Worm (Caenorhabditis elegans) whole organism, L2 larva: ENCODE results near the gene T01C8.2.
A peak's percentile ranks its signal among the peaks of the same experiment; 100 is the strongest.

ENCODE experiments used
- C34F6.9 ChIP-seq: fragments of 150-350 bp; optimal IDR thresholded peaks from 2 replicates; lab custom pipeline; 2014; ENCODE audit warnings: missing biosample characterization, missing genetic modification characterization
- F13H6.1 ChIP-seq: sonication (generic microtip); optimal IDR thresholded peaks from 2 replicates; lab custom pipeline; 2016; ENCODE audit warnings: missing genetic modification characterization, missing compliant biosample characterization
- R02D3.7 ChIP-seq: fragments of 150-350 bp; optimal IDR thresholded peaks from 2 replicates; lab custom pipeline; 2014; ENCODE audit warnings: missing biosample characterization, missing genetic modification characterization
- Y55F3AM.14 ChIP-seq: fragments of 200-800 bp; sonication (Bioruptor generic); optimal IDR thresholded peaks from 2 replicates; lab custom pipeline; 2018; ENCODE audit warnings: mild to moderate bottlenecking, missing genetic modification characterization, missing compliant biosample characterization
- ZK546.5 ChIP-seq: sonication (generic microtip); optimal IDR thresholded peaks from 2 replicates; lab custom pipeline; 2017; ENCODE audit warnings: missing biosample characterization, missing genetic modification characterization
- alr-1 ChIP-seq: fragments of 150-350 bp; optimal IDR thresholded peaks from 2 replicates; lab custom pipeline; 2014; ENCODE audit warnings: missing biosample characterization, missing genetic modification characterization
- aly-2 ChIP-seq: fragments of 150-350 bp; optimal IDR thresholded peaks from 2 replicates; lab custom pipeline; 2014; ENCODE audit warnings: missing biosample characterization, missing genetic modification characterization
- ama-1 ChIP-seq: fragments of 150-350 bp; optimal IDR thresholded peaks from 2 replicates; lab custom pipeline; 2018; ENCODE audit warnings: inconsistent platforms
- blmp-1 ChIP-seq: sonication (generic microtip); optimal IDR thresholded peaks from 2 replicates; lab custom pipeline; 2017; ENCODE audit warnings: missing genetic modification characterization, mild to moderate bottlenecking, missing compliant biosample characterization, antibody characterized with exemption, moderate library complexity; ENCODE audit not compliant: insufficient read depth
- ceh-16 ChIP-seq: fragments of 150-350 bp; optimal IDR thresholded peaks from 2 replicates; lab custom pipeline; 2014; ENCODE audit warnings: missing biosample characterization, missing genetic modification characterization
- ceh-82 ChIP-seq: fragments of 150-350 bp; optimal IDR thresholded peaks from 2 replicates; lab custom pipeline; 2014; ENCODE audit warnings: missing biosample characterization, missing genetic modification characterization
- crh-2 ChIP-seq: sonication (generic microtip); optimal IDR thresholded peaks from 2 replicates; lab custom pipeline; 2017; ENCODE audit warnings: missing biosample characterization, missing genetic modification characterization
- dmd-4 ChIP-seq: sonication (generic microtip); optimal IDR thresholded peaks from 2 replicates; lab custom pipeline; 2017; ENCODE audit warnings: missing biosample characterization, missing genetic modification characterization
- egl-27 ChIP-seq: sonication (generic microtip); optimal IDR thresholded peaks from 3 replicates; lab custom pipeline; 2017; ENCODE audit warnings: missing biosample characterization, missing genetic modification reagents, missing genetic modification characterization
- elt-1 ChIP-seq: fragments of 150-350 bp; optimal IDR thresholded peaks from 2 replicates; lab custom pipeline; 2014; ENCODE audit warnings: missing biosample characterization, missing genetic modification characterization
- elt-3 ChIP-seq: sonication (generic microtip); optimal IDR thresholded peaks from 2 replicates; lab custom pipeline; 2017; ENCODE audit warnings: missing biosample characterization, missing genetic modification characterization
- fos-1 ChIP-seq: fragments of 150-350 bp; optimal IDR thresholded peaks from 2 replicates; lab custom pipeline; 2014; ENCODE audit warnings: missing biosample characterization, missing genetic modification characterization
- gmeb-1 ChIP-seq: fragments of 150-350 bp; optimal IDR thresholded peaks from 2 replicates; lab custom pipeline; 2014; ENCODE audit warnings: missing biosample characterization, missing genetic modification characterization
- lin-11 ChIP-seq: fragments of 150-350 bp; sonication (generic microtip); optimal IDR thresholded peaks from 2 replicates; lab custom pipeline; 2014; ENCODE audit warnings: missing biosample characterization, missing genetic modification characterization, inconsistent platforms, mixed read lengths
- lin-13 ChIP-seq: fragments of 150-350 bp; optimal IDR thresholded peaks from 2 replicates; lab custom pipeline; 2014; ENCODE audit warnings: missing biosample characterization, missing genetic modification reagents, missing genetic modification characterization
- lsy-2 ChIP-seq, 2 experiments: fragments of 150-350 bp in 1 of 2; sonication (generic microtip) in 1 of 2; optimal IDR thresholded peaks; 2 replicates each; lab custom pipeline; 2014 to 2017; ENCODE audit warnings: missing biosample characterization in 2 of 2, missing genetic modification characterization in 2 of 2
- mab-5 ChIP-seq: fragments of 150-350 bp; optimal IDR thresholded peaks from 2 replicates; lab custom pipeline; 2014; ENCODE audit warnings: missing biosample characterization, missing genetic modification characterization
- mbf-1 ChIP-seq: sonication (generic microtip); optimal IDR thresholded peaks from 2 replicates; lab custom pipeline; 2017; ENCODE audit warnings: missing biosample characterization, missing genetic modification characterization
- mdl-1 ChIP-seq, 2 experiments: fragments of 150-350 bp in 1 of 2; sonication (generic microtip) in 1 of 2; optimal IDR thresholded peaks; 2 replicates each; lab custom pipeline; 2017; ENCODE audit warnings: missing biosample characterization in 2 of 2, missing genetic modification characterization in 2 of 2
- nhr-10 ChIP-seq: sonication (generic microtip); optimal IDR thresholded peaks from 2 replicates; lab custom pipeline; 2017; ENCODE audit warnings: missing biosample characterization, missing genetic modification characterization
- nhr-11 ChIP-seq: fragments of 150-350 bp; optimal IDR thresholded peaks from 2 replicates; lab custom pipeline; 2014; ENCODE audit warnings: missing biosample characterization, missing genetic modification characterization
- nhr-12 ChIP-seq: fragments of 150-350 bp; optimal IDR thresholded peaks from 2 replicates; lab custom pipeline; 2014; ENCODE audit warnings: missing biosample characterization, missing genetic modification characterization
- nhr-129 ChIP-seq: fragments of 150-350 bp; optimal IDR thresholded peaks from 2 replicates; lab custom pipeline; 2014; ENCODE audit warnings: missing biosample characterization, missing genetic modification characterization
- nhr-21 ChIP-seq: fragments of 150-350 bp; optimal IDR thresholded peaks from 2 replicates; lab custom pipeline; 2014; ENCODE audit warnings: missing biosample characterization, missing genetic modification characterization
- nhr-23 ChIP-seq: fragments of 150-350 bp; optimal IDR thresholded peaks from 2 replicates; lab custom pipeline; 2014; ENCODE audit warnings: missing biosample characterization, missing genetic modification reagents, missing genetic modification characterization
- nhr-237 ChIP-seq: fragments of 150-350 bp; optimal IDR thresholded peaks from 2 replicates; lab custom pipeline; 2014; ENCODE audit warnings: missing biosample characterization, missing genetic modification characterization
- nhr-25 ChIP-seq: fragments of 150-350 bp; sonication (generic microtip); optimal IDR thresholded peaks from 3 replicates; lab custom pipeline; 2014; ENCODE audit warnings: missing biosample characterization, missing genetic modification characterization
- nhr-6 ChIP-seq: fragments of 150-350 bp; optimal IDR thresholded peaks from 2 replicates; lab custom pipeline; 2014; ENCODE audit warnings: missing biosample characterization, missing genetic modification characterization
- nhr-77 ChIP-seq: fragments of 150-350 bp; optimal IDR thresholded peaks from 2 replicates; lab custom pipeline; 2014; ENCODE audit warnings: missing biosample characterization, missing genetic modification characterization
- peb-1 ChIP-seq: fragments of 150-350 bp; optimal IDR thresholded peaks from 2 replicates; lab custom pipeline; 2014; ENCODE audit warnings: missing biosample characterization, missing genetic modification characterization
- sem-4 ChIP-seq: fragments of 150-350 bp; optimal IDR thresholded peaks from 2 replicates; lab custom pipeline; 2014; ENCODE audit warnings: missing biosample characterization, missing genetic modification reagents, missing genetic modification characterization
- skn-1 ChIP-seq: sonication (generic microtip); optimal IDR thresholded peaks from 2 replicates; lab custom pipeline; 2017; ENCODE audit warnings: missing biosample characterization, missing genetic modification characterization
- sma-3 ChIP-seq: sonication (generic microtip); optimal IDR thresholded peaks from 2 replicates; lab custom pipeline; 2016; ENCODE audit warnings: missing genetic modification reagents, missing genetic modification characterization, missing compliant biosample characterization
- sma-9 ChIP-seq, 2 experiments: fragments of 150-350 bp in 1 of 2; sonication (generic microtip) in 1 of 2; optimal IDR thresholded peaks; 2 replicates each; lab custom pipeline; 2014 to 2016; ENCODE audit warnings: missing genetic modification characterization in 2 of 2, mild to moderate bottlenecking in 1 of 2, missing biosample characterization in 1 of 2, missing compliant biosample characterization in 1 of 2, missing genetic modification reagents in 1 of 2, moderate library complexity in 1 of 2
- snpc-4 ChIP-seq: fragments of 150-350 bp; optimal IDR thresholded peaks from 2 replicates; lab custom pipeline; 2014; ENCODE audit warnings: missing biosample characterization, missing genetic modification characterization
- unc-39 ChIP-seq: fragments of 150-350 bp; optimal IDR thresholded peaks from 2 replicates; lab custom pipeline; 2014; ENCODE audit warnings: missing biosample characterization, missing genetic modification characterization
- unc-55 ChIP-seq: fragments of 150-350 bp; sonication (generic microtip); optimal IDR thresholded peaks from 3 replicates; lab custom pipeline; 2014; ENCODE audit warnings: missing biosample characterization, missing genetic modification reagents, missing genetic modification characterization
- zag-1 ChIP-seq: fragments of 150-350 bp; optimal IDR thresholded peaks from 2 replicates; lab custom pipeline; 2014; ENCODE audit warnings: missing biosample characterization, missing genetic modification characterization
- ztf-1 ChIP-seq: fragments of 200-800 bp; sonication (Bioruptor generic); conservative IDR thresholded peaks from 2 replicates; pipeline ENCODE4 v1.3.6; 2022; ENCODE audit warnings: missing genetic modification characterization, missing compliant biosample characterization
- ztf-11 ChIP-seq: sonication (generic microtip); optimal IDR thresholded peaks from 2 replicates; lab custom pipeline; 2017; ENCODE audit warnings: missing biosample characterization, missing genetic modification characterization
- ztf-4 ChIP-seq: fragments of 150-350 bp; optimal IDR thresholded peaks from 2 replicates; lab custom pipeline; 2014; ENCODE audit warnings: missing biosample characterization, missing genetic modification characterization

T01C8.2 gene

ce11 chrX:16793470-16793869 is 7.2 kb downstream of the T01C8.2 start:
- TF ChIP-seq unc-55 (no peak), nhr-129 (peak; percentile 78), lin-11 (peak; percentile 60), skn-1 (tag; lab: Kevin White, UChicago) (no peak), mdl-1 (tag; optimal IDR thresholded peaks at IDR 0.05; lab: Kevin White, UChicago) (peak in 1 of 2 experiments; percentile 7), C34F6.9 (tag; lab: Kevin White, UChicago) (peak; percentile 34), lsy-2 (tag; optimal IDR thresholded peaks at IDR 0.05; lab: Kevin White, UChicago) (peak in 1 of 2 experiments; percentile 27), sma-9 (GFP tag; optimal IDR thresholded peaks at IDR 0.05; lab: Kevin White, UChicago) (peak; percentile 61), sma-9 (tag; optimal IDR thresholded peaks at IDR 0.05; lab: Kevin White, UChicago) (no peak), F13H6.1 (tag; lab: Kevin White, UChicago) (peak; percentile 4), nhr-21 (peak; percentile 49)
- TF ChIP-seq, all 48 proteins: peak for 8

- TF ChIP-seq mdl-1 (tag; optimal IDR thresholded peaks at IDR 0.05; lab: Kevin White, UChicago) (no peak), fos-1 (tag; lab: Kevin White, UChicago) (no peak), aly-2 (tag; lab: Kevin White, UChicago) (no peak), ztf-4 (tag; lab: Kevin White, UChicago) (no peak), ceh-16 (tag; lab: Kevin White, UChicago) (peak; percentile 31), ceh-82 (no peak), nhr-25 (tag; lab: Kevin White, UChicago) (peak; percentile 8), R02D3.7 (tag; lab: Kevin White, UChicago) (no peak), mab-5 (no peak)
- TF ChIP-seq, all 48 proteins: peak for 2
These were observed 9.7 kb downstream of the T01C8.2 start, which contains the start of gene aak-2 for ce11 chrX:16795978-16796377. Gene aak-2, plus strand, starts transcription at chrX:16796087.

- TF ChIP-seq snpc-4 (tag; lab: Kevin White, UChicago) (peak; percentile 73), nhr-237 (tag; lab: Kevin White, UChicago) (no peak), dmd-4 (no peak), mab-5 (no peak), ztf-11 (tag; lab: Kevin White, UChicago) (no peak), nhr-77 (tag; lab: Kevin White, UChicago) (no peak), mbf-1 (tag; lab: Kevin White, UChicago) (no peak), unc-39 (tag; lab: Kevin White, UChicago) (no peak), ZK546.5 (tag; lab: Kevin White, UChicago) (no peak), ceh-16 (tag; lab: Kevin White, UChicago) (peak; percentile 73), nhr-25 (tag; lab: Kevin White, UChicago) (peak; percentile 94), nhr-11 (no peak), F13H6.1 (tag; lab: Kevin White, UChicago) (peak; percentile 94), lin-13 (GFP tag; lab: Kevin White, UChicago) (peak; percentile 69), peb-1 (no peak), sma-9 (GFP tag; optimal IDR thresholded peaks at IDR 0.05; lab: Kevin White, UChicago) (peak; percentile 95), sma-9 (tag; optimal IDR thresholded peaks at IDR 0.05; lab: Kevin White, UChicago) (no peak), ama-1 (peak; percentile 65), C34F6.9 (tag; lab: Kevin White, UChicago) (peak; percentile 97), alr-1 (tag; lab: Kevin White, UChicago) (no peak), elt-3 (no peak), mdl-1 (tag; optimal IDR thresholded peaks at IDR 0.05; lab: Kevin White, UChicago) (peak; percentile 94 to 97), nhr-6 (tag; lab: Kevin White, UChicago) (peak; percentile 89), lin-11 (peak; percentile 93), nhr-23 (tag; lab: Kevin White, UChicago) (no peak), nhr-21 (peak; percentile 97), fos-1 (tag; lab: Kevin White, UChicago) (peak; percentile 85), crh-2 (tag; lab: Kevin White, UChicago) (peak; percentile 97), sem-4 (tag; lab: Kevin White, UChicago) (peak; percentile 94), R02D3.7 (tag; lab: Kevin White, UChicago) (no peak), sma-3 (GFP tag; lab: Kevin White, UChicago) (peak; percentile 91), elt-1 (no peak), egl-27 (tag; lab: Kevin White, UChicago) (peak; percentile 88), nhr-10 (no peak), nhr-12 (tag; lab: Kevin White, UChicago) (peak; percentile 31), blmp-1 (tag; lab: Kevin White, UChicago) (peak; percentile 78), ztf-4 (tag; lab: Kevin White, UChicago) (peak; percentile 78), lsy-2 (tag; optimal IDR thresholded peaks at IDR 0.05; lab: Kevin White, UChicago) (peak in 1 of 2 experiments; percentile 89), zag-1 (tag; lab: Kevin White, UChicago) (peak; percentile 80), aly-2 (tag; lab: Kevin White, UChicago) (no peak), ceh-82 (peak; percentile 33), unc-55 (peak; percentile 92), Y55F3AM.14 (peak; percentile 90), nhr-129 (peak; percentile 99), skn-1 (tag; lab: Kevin White, UChicago) (peak; percentile 74), gmeb-1 (tag; lab: Kevin White, UChicago) (peak; percentile 68), ztf-1 (GFP tag; lab: Robert Waterston, UW) (no peak)
- TF ChIP-seq, all 48 proteins: peak for 28
These were observed 10.6 kb downstream of the T01C8.2 start for ce11 chrX:16796826-16797225.
